Worm (Caenorhabditis elegans) whole organism, L4 larva: Measurements from ENCODE around the gene daf-11.
A peak's percentile ranks its signal among the peaks of the same experiment; 100 is the strongest.

Experiments used
- F26F4.8 ChIP-seq: fragments of 200-800 bp; sonication (Bioruptor generic); conservative IDR thresholded peaks from 2 replicates; pipeline ENCODE4 v1.3.6; 2022; ENCODE audit warnings: missing genetic modification characterization, missing compliant biosample characterization
- F37D6.2 ChIP-seq: sonication (generic microtip); optimal IDR thresholded peaks from 2 replicates; lab custom pipeline; 2016; ENCODE audit warnings: mild to moderate bottlenecking, missing genetic modification characterization, missing compliant biosample characterization
- R02D3.7 ChIP-seq: fragments of 150-350 bp; sonication (generic microtip); optimal IDR thresholded peaks from 3 replicates; lab custom pipeline; 2014; ENCODE audit warnings: missing biosample characterization, missing genetic modification characterization
- Y5F2A.4 ChIP-seq: fragments of 200-800 bp; sonication (Bioruptor generic); optimal IDR thresholded peaks from 2 replicates; lab custom pipeline; 2018; ENCODE audit warnings: mild to moderate bottlenecking, missing genetic modification characterization, missing compliant biosample characterization
- Y75B8A.6 ChIP-seq: fragments of 200-800 bp; sonication (Bioruptor generic); IDR thresholded peaks from 2 replicates; pipeline ENCODE4 v1.3.6; 2022; ENCODE audit warnings: missing genetic modification reagents, missing genetic modification characterization, missing compliant biosample characterization
- aha-1 ChIP-seq: fragments of 150-350 bp; peaks from one replicate; lab custom pipeline; 2014; ENCODE audit warnings: missing biosample characterization, missing genetic modification characterization
- aly-2 ChIP-seq: sonication (generic microtip); optimal IDR thresholded peaks from 2 replicates; lab custom pipeline; 2018; ENCODE audit warnings: missing biosample characterization, missing genetic modification characterization
- ama-1 ChIP-seq: fragments of 150-350 bp; optimal IDR thresholded peaks from 2 replicates; lab custom pipeline; 2014; ENCODE audit warnings: inconsistent platforms, mixed read lengths
- arid-1 ChIP-seq: fragments of 200-800 bp; sonication (Bioruptor generic); conservative IDR thresholded peaks from 2 replicates; pipeline ENCODE4 v1.3.6; 2022; ENCODE audit warnings: missing genetic modification reagents, missing genetic modification characterization, missing compliant biosample characterization
- ceh-28 ChIP-seq: fragments of 150-350 bp; optimal IDR thresholded peaks from 2 replicates; lab custom pipeline; 2014; ENCODE audit warnings: missing biosample characterization, missing genetic modification reagents, missing genetic modification characterization
- ceh-82 ChIP-seq: sonication (generic microtip); optimal IDR thresholded peaks from 2 replicates; lab custom pipeline; 2017; ENCODE audit warnings: missing biosample characterization, missing genetic modification characterization
- ces-1 ChIP-seq: fragments of 150-350 bp; sonication (generic microtip); optimal IDR thresholded peaks from 4 replicates; lab custom pipeline; 2014; ENCODE audit warnings: missing biosample characterization, missing genetic modification reagents, missing genetic modification characterization
- ctbp-1 ChIP-seq: fragments of 200-800 bp; sonication (Bioruptor generic); IDR thresholded peaks from 2 replicates; pipeline ENCODE4 v1.3.6; 2022; ENCODE audit warnings: missing genetic modification reagents, missing genetic modification characterization, missing compliant biosample characterization
- daf-12 ChIP-seq: fragments of 150-350 bp; optimal IDR thresholded peaks from 2 replicates; lab custom pipeline; 2014; ENCODE audit warnings: missing biosample characterization, missing genetic modification reagents, missing genetic modification characterization
- dmd-6 ChIP-seq: fragments of 200-800 bp; sonication (Bioruptor generic); IDR thresholded peaks from 2 replicates; pipeline ENCODE4 v1.3.6; 2022; ENCODE audit warnings: missing genetic modification reagents, missing genetic modification characterization, missing compliant biosample characterization
- dmd-8 ChIP-seq: fragments of 200-800 bp; sonication (Bioruptor generic); IDR thresholded peaks from 2 replicates; pipeline ENCODE4 v1.3.6; 2022; ENCODE audit warnings: missing genetic modification characterization, missing compliant biosample characterization
- dmd-9 ChIP-seq: fragments of 200-800 bp; sonication (Bioruptor generic); IDR thresholded peaks from 2 replicates; pipeline ENCODE4 v1.3.6; 2022; ENCODE audit warnings: missing genetic modification reagents, missing genetic modification characterization, missing compliant biosample characterization
- dpl-1 ChIP-seq: fragments of 150-350 bp; optimal IDR thresholded peaks from 2 replicates; lab custom pipeline; 2014; ENCODE audit warnings: missing biosample characterization, missing genetic modification reagents, missing genetic modification characterization
- duxl-1 ChIP-seq: sonication (generic microtip); optimal IDR thresholded peaks from 2 replicates; lab custom pipeline; 2016; ENCODE audit warnings: mild to moderate bottlenecking, missing genetic modification characterization, moderate library complexity, missing compliant biosample characterization; ENCODE audit not compliant: poor library complexity
- egl-43 ChIP-seq: fragments of 200-800 bp; sonication (Bioruptor generic); IDR thresholded peaks from 2 replicates; pipeline ENCODE4 v1.3.6; 2022; ENCODE audit warnings: missing genetic modification reagents, missing genetic modification characterization, missing compliant biosample characterization
- fos-1 ChIP-seq: fragments of 150-350 bp; optimal IDR thresholded peaks from 2 replicates; lab custom pipeline; 2014; ENCODE audit warnings: missing biosample characterization, missing genetic modification characterization
- hlh-11 ChIP-seq: fragments of 200-800 bp; sonication (Bioruptor generic); optimal IDR thresholded peaks from 2 replicates; lab custom pipeline; 2018; ENCODE audit warnings: mild to moderate bottlenecking, missing genetic modification characterization, missing compliant biosample characterization
- hlh-30 ChIP-seq: sonication (generic microtip); optimal IDR thresholded peaks from 2 replicates; lab custom pipeline; 2017; ENCODE audit warnings: antibody characterized with exemption, mild to moderate bottlenecking, missing genetic modification characterization, missing compliant biosample characterization; ENCODE audit not compliant: insufficient read depth
- hmg-1.1 ChIP-seq: fragments of 200-800 bp; sonication (Bioruptor generic); IDR thresholded peaks from 2 replicates; pipeline ENCODE4 v1.3.6; 2022; ENCODE audit warnings: missing genetic modification reagents, missing genetic modification characterization, missing compliant biosample characterization
- lim-7 ChIP-seq: fragments of 200-800 bp; sonication (Bioruptor generic); IDR thresholded peaks from 2 replicates; pipeline ENCODE4 v1.3.6; 2022; ENCODE audit warnings: missing genetic modification characterization, missing compliant biosample characterization
- lin-29 ChIP-seq: fragments of 200-800 bp; sonication (Bioruptor generic); IDR thresholded peaks from 2 replicates; pipeline ENCODE4 v1.3.6; 2022; ENCODE audit warnings: missing genetic modification reagents, missing genetic modification characterization, missing compliant biosample characterization
- lin-39 ChIP-seq: fragments of 150-350 bp; optimal IDR thresholded peaks from 2 replicates; lab custom pipeline; 2014; ENCODE audit warnings: missing biosample characterization, missing genetic modification reagents, missing genetic modification characterization
- lir-3 ChIP-seq: sonication (generic microtip); optimal IDR thresholded peaks from 2 replicates; lab custom pipeline; 2016; ENCODE audit warnings: mild to moderate bottlenecking, missing genetic modification characterization, missing compliant biosample characterization
- madf-5 ChIP-seq, 2 experiments: fragments of 200-800 bp; sonication (Bioruptor generic); IDR thresholded peaks; 2 replicates each; pipeline ENCODE4 v1.3.6; 2022; ENCODE audit warnings: missing compliant biosample characterization in 2 of 2, missing genetic modification characterization in 2 of 2
- madf-9 ChIP-seq: fragments of 200-800 bp; sonication (Bioruptor generic); conservative IDR thresholded peaks from 2 replicates; pipeline ENCODE4 v1.3.6; 2022; ENCODE audit warnings: missing genetic modification reagents, missing genetic modification characterization, missing compliant biosample characterization
- mdl-1 ChIP-seq, 2 experiments: fragments of 150-350 bp in 1 of 2; sonication (generic microtip) in 1 of 2; optimal IDR thresholded peaks; 2 replicates each; lab custom pipeline; 2014 to 2017; ENCODE audit warnings: missing biosample characterization in 2 of 2, missing genetic modification characterization in 2 of 2
- mdt-29 ChIP-seq: fragments of 200-800 bp; sonication (Bioruptor generic); IDR thresholded peaks from 2 replicates; pipeline ENCODE4 v1.3.6; 2022; ENCODE audit warnings: missing genetic modification reagents, missing genetic modification characterization, missing compliant biosample characterization
- mes-2 ChIP-seq: sonication (generic microtip); optimal IDR thresholded peaks from 2 replicates; lab custom pipeline; 2016; ENCODE audit warnings: missing genotype, mild to moderate bottlenecking, missing genetic modification characterization, missing compliant biosample characterization; ENCODE audit not compliant: poor library complexity, severe bottlenecking
- mxl-2 ChIP-seq: fragments of 200-800 bp; sonication (Bioruptor generic); conservative IDR thresholded peaks from 2 replicates; pipeline ENCODE4 v1.3.6; 2022; ENCODE audit warnings: missing genetic modification reagents, missing genetic modification characterization, missing compliant biosample characterization
- nhr-102 ChIP-seq: sonication (generic microtip); optimal IDR thresholded peaks from 2 replicates; lab custom pipeline; 2016; ENCODE audit warnings: mild to moderate bottlenecking, missing genetic modification characterization, moderate library complexity, missing compliant biosample characterization
- nhr-25 ChIP-seq: sonication (generic microtip); optimal IDR thresholded peaks from 2 replicates; lab custom pipeline; 2017; ENCODE audit warnings: missing genetic modification characterization, mild to moderate bottlenecking, missing compliant biosample characterization, antibody characterized with exemption, moderate library complexity, borderline replicate concordance; ENCODE audit not compliant: insufficient read depth
- nhr-41 ChIP-seq: fragments of 200-800 bp; sonication (Bioruptor generic); IDR thresholded peaks from 2 replicates; pipeline ENCODE4 v1.3.6; 2022; ENCODE audit warnings: missing genetic modification reagents, missing genetic modification characterization, missing compliant biosample characterization
- nhr-42 ChIP-seq: fragments of 200-800 bp; sonication (Bioruptor generic); IDR thresholded peaks from 2 replicates; pipeline ENCODE4 v1.3.6; 2022; ENCODE audit warnings: missing genetic modification characterization, missing compliant biosample characterization
- nhr-48 ChIP-seq: sonication (generic microtip); optimal IDR thresholded peaks from 2 replicates; lab custom pipeline; 2016; ENCODE audit warnings: mild to moderate bottlenecking, missing genetic modification characterization, missing compliant biosample characterization
- nhr-6 ChIP-seq: fragments of 150-350 bp; optimal IDR thresholded peaks from 2 replicates; lab custom pipeline; 2014; ENCODE audit warnings: missing biosample characterization, missing genetic modification characterization
- php-3 ChIP-seq: fragments of 200-800 bp; sonication (Bioruptor generic); IDR thresholded peaks from 2 replicates; pipeline ENCODE4 v1.3.6; 2022; ENCODE audit warnings: missing genetic modification reagents, missing genetic modification characterization, missing compliant biosample characterization
- sdz-12 ChIP-seq: fragments of 200-800 bp; sonication (Bioruptor generic); optimal IDR thresholded peaks from 2 replicates; lab custom pipeline; 2018; ENCODE audit warnings: mild to moderate bottlenecking, missing genetic modification characterization, missing compliant biosample characterization
- skn-1 ChIP-seq: fragments of 150-350 bp; optimal IDR thresholded peaks from 2 replicates; lab custom pipeline; 2014; ENCODE audit warnings: missing biosample characterization, missing genetic modification characterization
- snpc-1.2 ChIP-seq: fragments of 200-800 bp; sonication (Bioruptor generic); IDR thresholded peaks from 2 replicates; pipeline ENCODE4 v1.3.6; 2022; ENCODE audit warnings: missing genetic modification reagents, missing genetic modification characterization, missing compliant biosample characterization
- snpc-4 ChIP-seq: fragments of 150-350 bp; optimal IDR thresholded peaks from 2 replicates; lab custom pipeline; 2014; ENCODE audit warnings: missing biosample characterization, missing genetic modification characterization
- spr-1 ChIP-seq: sonication (generic microtip); optimal IDR thresholded peaks from 2 replicates; lab custom pipeline; 2016; ENCODE audit warnings: mild to moderate bottlenecking, missing genetic modification characterization, missing compliant biosample characterization
- zag-1 ChIP-seq: fragments of 150-350 bp; optimal IDR thresholded peaks from 2 replicates; lab custom pipeline; 2014; ENCODE audit warnings: missing biosample characterization, missing genetic modification characterization
- zfp-2 ChIP-seq: sonication (generic microtip); optimal IDR thresholded peaks from 2 replicates; lab custom pipeline; 2016; ENCODE audit warnings: mild to moderate bottlenecking, missing genetic modification characterization, missing compliant biosample characterization
- zip-2 ChIP-seq: fragments of 150-350 bp; optimal IDR thresholded peaks from 2 replicates; lab custom pipeline; 2014; ENCODE audit warnings: missing biosample characterization, missing genetic modification characterization
- ztf-11 ChIP-seq: fragments of 150-350 bp; optimal IDR thresholded peaks from 2 replicates; lab custom pipeline; 2014; ENCODE audit warnings: missing biosample characterization, missing genetic modification characterization
- ztf-7 ChIP-seq: fragments of 150-350 bp; optimal IDR thresholded peaks from 2 replicates; lab custom pipeline; 2014; ENCODE audit warnings: missing biosample characterization, missing genetic modification characterization

daf-11 gene

ce11 chrV:11764373-11764954, 38.6 kb upstream of the daf-11 start, which contains the start of the genes F55A11.1 and syx-5 (continued):
- TF ChIP-seq dmd-9 (GFP tag; lab: Robert Waterston, UW) (no peak), lim-7 (no peak), nhr-42 (GFP tag; lab: Robert Waterston, UW) (peak; percentile 76; the same call in 1 of the 2 replicates), zfp-2 (peak; percentile 12), ctbp-1 (GFP tag; lab: Robert Waterston, UW) (peak; percentile 81), egl-43 (GFP tag; lab: Robert Waterston, UW) (0 out of 2 replicates have a peak, but pooled peaks have one; percentile 48), mdt-29 (GFP tag; lab: Robert Waterston, UW) (no peak), hlh-30 (tag; lab: Kevin White, UChicago) (peak; percentile 78), lin-39 (tag; lab: Kevin White, UChicago) (no peak), dmd-6 (peak; percentile 78), ces-1 (peak; percentile 16), ceh-28 (tag; lab: Kevin White, UChicago) (no peak), aly-2 (tag; lab: Kevin White, UChicago) (no peak), fos-1 (tag; lab: Kevin White, UChicago) (no peak), nhr-6 (peak; percentile 59), skn-1 (tag; lab: Kevin White, UChicago) (no peak), arid-1 (GFP tag; lab: Robert Waterston, UW) (0 out of 2 replicates have a peak, but pooled peaks have one; percentile 21), F26F4.8 (GFP tag; lab: Robert Waterston, UW) (no peak), F37D6.2 (tag; lab: Kevin White, UChicago) (peak; percentile 75), lir-3 (tag; lab: Kevin White, UChicago) (no peak), ceh-82 (tag; lab: Kevin White, UChicago) (no peak), nhr-48 (tag; lab: Kevin White, UChicago) (peak; percentile 87), ztf-7 (peak; percentile 83), R02D3.7 (tag; lab: Kevin White, UChicago) (peak; percentile 84), snpc-4 (tag; lab: Kevin White, UChicago) (no peak), Y75B8A.6 (no peak), Y5F2A.4 (GFP tag; lab: Kevin White, UChicago) (no peak), duxl-1 (no peak), ztf-11 (tag; lab: Kevin White, UChicago) (no peak), lin-29 (peak; percentile 54; the same call in 1 of the 2 replicates), aha-1 (tag; lab: Kevin White, UChicago) (no peak), daf-12 (no peak), mxl-2 (GFP tag; lab: Robert Waterston, UW) (no peak), nhr-41 (no peak), madf-5 (GFP tag; IDR thresholded peaks at IDR 0.05; lab: Robert Waterston, UW) (no peak), nhr-102 (tag; lab: Kevin White, UChicago) (peak; percentile 90), hmg-1.1 (GFP tag; lab: Robert Waterston, UW) (peak; percentile 95), zip-2 (tag; lab: Kevin White, UChicago) (peak; percentile 33), dmd-8 (GFP tag; lab: Robert Waterston, UW) (no peak), mes-2 (tag; lab: Kevin White, UChicago) (peak; percentile 57), ama-1 (lab: Kevin White, UChicago) (no peak), snpc-1.2 (GFP tag; lab: Robert Waterston, UW) (0 out of 2 replicates have a peak, but pooled peaks have one; percentile 9), dpl-1 (GFP tag; lab: Kevin White, UChicago) (peak; percentile 71), php-3 (GFP tag; lab: Robert Waterston, UW) (peak; percentile 64), madf-9 (GFP tag; lab: Robert Waterston, UW) (no peak), spr-1 (peak; percentile 90), sdz-12 (no peak), hlh-11 (tag; lab: Kevin White, UChicago) (peak; percentile 86), mdl-1 (tag; optimal IDR thresholded peaks at IDR 0.05; lab: Kevin White, UChicago) (peak in 1 of 2 experiments; percentile 84), nhr-25 (tag; lab: Kevin White, UChicago) (no peak), zag-1 (tag; lab: Kevin White, UChicago) (no peak)
